Worm (Caenorhabditis elegans) whole organism, L1 larva: Measurements from ENCODE around the gene T23B12.5.
A peak's percentile ranks its signal among the peaks of the same experiment; 100 is the strongest.

Source experiments
- C16A3.4 ChIP-seq: fragments of 150-350 bp; optimal IDR thresholded peaks from 2 replicates; lab custom pipeline; 2014; ENCODE audit warnings: missing biosample characterization, missing genetic modification characterization
- C34B4.2 ChIP-seq: sonication (generic microtip); optimal IDR thresholded peaks from 2 replicates; lab custom pipeline; 2017; ENCODE audit warnings: mild to moderate bottlenecking, missing genetic modification characterization, missing compliant biosample characterization
- Y116A8C.19 ChIP-seq: sonication (generic microtip); optimal IDR thresholded peaks from 2 replicates; lab custom pipeline; 2016; ENCODE audit warnings: missing compliant biosample characterization, missing genetic modification characterization, borderline replicate concordance
- alr-1 ChIP-seq: fragments of 200-800 bp; sonication (Bioruptor generic); optimal IDR thresholded peaks from 2 replicates; lab custom pipeline; 2018; ENCODE audit warnings: borderline replicate concordance, mild to moderate bottlenecking, missing genetic modification characterization, missing compliant biosample characterization
- aly-2 ChIP-seq: fragments of 150-350 bp; optimal IDR thresholded peaks from 2 replicates; lab custom pipeline; 2014; ENCODE audit warnings: missing biosample characterization, missing genetic modification characterization
- blmp-1 ChIP-seq: fragments of 150-350 bp; optimal IDR thresholded peaks from 2 replicates; lab custom pipeline; 2014; ENCODE audit warnings: missing biosample characterization, missing genetic modification characterization
- ceh-88 ChIP-seq: fragments of 200-800 bp; sonication (Bioruptor generic); IDR thresholded peaks from 2 replicates; pipeline ENCODE4 v1.3.6; 2022; ENCODE audit warnings: missing genetic modification characterization, missing compliant biosample characterization
- dsc-1 ChIP-seq: sonication (generic microtip); optimal IDR thresholded peaks from 2 replicates; lab custom pipeline; 2016; ENCODE audit warnings: mild to moderate bottlenecking, missing genetic modification characterization, missing compliant biosample characterization
- efl-3 ChIP-seq: fragments of 200-800 bp; sonication (Bioruptor generic); optimal IDR thresholded peaks from 2 replicates; lab custom pipeline; 2018; ENCODE audit warnings: mild to moderate bottlenecking, missing genetic modification characterization, missing compliant biosample characterization
- egl-13 ChIP-seq: sonication (generic microtip); optimal IDR thresholded peaks from 2 replicates; lab custom pipeline; 2016; ENCODE audit warnings: missing genotype, missing genetic modification reagents, missing genetic modification characterization, missing compliant biosample characterization
- elt-2 ChIP-seq: sonication (generic microtip); optimal IDR thresholded peaks from 2 replicates; lab custom pipeline; 2016; ENCODE audit warnings: missing genetic modification characterization, mild to moderate bottlenecking, inconsistent platforms, missing compliant biosample characterization, missing genetic modification reagents
- elt-3 ChIP-seq, 6 experiments: fragments of 150-350 bp in 1 of 6; sonication (generic microtip); optimal IDR thresholded peaks; 2 replicates each; lab custom pipeline; 2017 to 2018; ENCODE audit warnings: missing biosample characterization in 6 of 6, missing genetic modification characterization in 6 of 6, inconsistent platforms in 1 of 6
- fkh-10 ChIP-seq: sonication (generic microtip); optimal IDR thresholded peaks from 2 replicates; lab custom pipeline; 2017; ENCODE audit warnings: missing biosample characterization, missing genetic modification reagents, missing genetic modification characterization
- fos-1 ChIP-seq: fragments of 150-350 bp; optimal IDR thresholded peaks from 2 replicates; lab custom pipeline; 2014; ENCODE audit warnings: missing biosample characterization, missing genetic modification characterization
- grh-1 ChIP-seq: fragments of 200-800 bp; sonication (Bioruptor generic); IDR thresholded peaks from 2 replicates; pipeline ENCODE4 v1.3.6; 2022; ENCODE audit warnings: missing genetic modification reagents, missing genetic modification characterization, missing compliant biosample characterization
- isw-1 ChIP-seq: fragments of 200-800 bp; sonication (Bioruptor generic); IDR thresholded peaks from 2 replicates; pipeline ENCODE4 v1.3.6; 2022; ENCODE audit warnings: missing genetic modification characterization, missing compliant biosample characterization
- jun-1 ChIP-seq: fragments of 150-350 bp; optimal IDR thresholded peaks from 2 replicates; lab custom pipeline; 2014; ENCODE audit warnings: missing biosample characterization, missing genetic modification reagents, missing genetic modification characterization
- lin-13 ChIP-seq: fragments of 150-350 bp; optimal IDR thresholded peaks from 2 replicates; lab custom pipeline; 2014; ENCODE audit warnings: missing biosample characterization, missing genetic modification reagents, missing genetic modification characterization
- lin-35 ChIP-seq, 2 experiments: fragments of 150-350 bp; optimal IDR thresholded peaks; 2 replicates each; lab custom pipeline; 2014; ENCODE audit warnings: missing biosample characterization in 2 of 2, missing genetic modification characterization in 2 of 2, missing genetic modification reagents in 2 of 2
- lin-39 ChIP-seq: fragments of 150-350 bp; optimal IDR thresholded peaks from 2 replicates; lab custom pipeline; 2014; ENCODE audit warnings: missing biosample characterization, missing genetic modification reagents, missing genetic modification characterization
- lir-3 ChIP-seq: sonication (generic microtip); optimal IDR thresholded peaks from 2 replicates; lab custom pipeline; 2016; ENCODE audit warnings: mild to moderate bottlenecking, missing genetic modification characterization, moderate library complexity, missing compliant biosample characterization; ENCODE audit not compliant: poor library complexity
- lsy-2 ChIP-seq, 2 experiments: fragments of 150-350 bp; optimal IDR thresholded peaks; 2 replicates each; lab custom pipeline; 2014; ENCODE audit warnings: missing biosample characterization in 2 of 2, missing genetic modification characterization in 2 of 2
- mab-9 ChIP-seq: fragments of 200-800 bp; sonication (Bioruptor generic); IDR thresholded peaks from 2 replicates; pipeline ENCODE4 v1.3.6; 2022; ENCODE audit warnings: missing genetic modification reagents, missing genetic modification characterization, missing compliant biosample characterization
- mef-2 ChIP-seq: fragments of 150-350 bp; optimal IDR thresholded peaks from 2 replicates; lab custom pipeline; 2014; ENCODE audit warnings: missing biosample characterization, missing genetic modification characterization
- nhr-12 ChIP-seq: sonication (generic microtip); optimal IDR thresholded peaks from 2 replicates; lab custom pipeline; 2017; ENCODE audit warnings: missing biosample characterization, missing genetic modification characterization
- nhr-237 ChIP-seq: fragments of 150-350 bp; optimal IDR thresholded peaks from 2 replicates; lab custom pipeline; 2014; ENCODE audit warnings: missing biosample characterization, missing genetic modification characterization
- nhr-47 ChIP-seq: sonication (generic microtip); optimal IDR thresholded peaks from 2 replicates; lab custom pipeline; 2016; ENCODE audit warnings: mild to moderate bottlenecking, missing genetic modification characterization, moderate library complexity, missing compliant biosample characterization
- nhr-85 ChIP-seq: sonication (generic microtip); peaks from one replicate; lab custom pipeline; 2016; ENCODE audit warnings: missing genetic modification characterization, inconsistent platforms, missing compliant biosample characterization
- pag-3 ChIP-seq: sonication (generic microtip); optimal IDR thresholded peaks from 2 replicates; lab custom pipeline; 2017; ENCODE audit warnings: missing genetic modification characterization, mild to moderate bottlenecking, missing compliant biosample characterization, antibody characterized with exemption, borderline replicate concordance; ENCODE audit not compliant: insufficient read depth
- rnt-1 ChIP-seq: sonication (generic microtip); optimal IDR thresholded peaks from 2 replicates; lab custom pipeline; 2016; ENCODE audit warnings: mild to moderate bottlenecking, missing genetic modification characterization, moderate library complexity, missing compliant biosample characterization
- sox-4 ChIP-seq: sonication (generic microtip); optimal IDR thresholded peaks from 2 replicates; lab custom pipeline; 2016; ENCODE audit warnings: missing genetic modification characterization, missing compliant biosample characterization
- swsn-7 ChIP-seq: sonication (generic microtip); optimal IDR thresholded peaks from 2 replicates; lab custom pipeline; 2016; ENCODE audit warnings: missing genetic modification characterization, missing compliant biosample characterization
- tbx-2 ChIP-seq: sonication (generic microtip); optimal IDR thresholded peaks from 2 replicates; lab custom pipeline; 2016; ENCODE audit warnings: missing genetic modification characterization, missing compliant biosample characterization
- vab-15 ChIP-seq: sonication (generic microtip); optimal IDR thresholded peaks from 2 replicates; lab custom pipeline; 2017; ENCODE audit warnings: missing genotype, mild to moderate bottlenecking, missing genetic modification characterization, missing compliant biosample characterization
- ztf-4 ChIP-seq: fragments of 150-350 bp; optimal IDR thresholded peaks from 2 replicates; lab custom pipeline; 2014; ENCODE audit warnings: missing biosample characterization, missing genetic modification characterization

Gene T23B12.5

ce11 chrV:8406155-8406554 is 41.7 kb downstream of the T23B12.5 start:
- TF ChIP-seq efl-3 (GFP tag; lab: Kevin White, UChicago), result no peak
- no peak for TF ChIP-seq jun-1
- peak in 2 of 6 experiments; percentile 28 to 30 for TF ChIP-seq elt-3 (tag; optimal IDR thresholded peaks at IDR 0.05; lab: Kevin White, UChicago)
- TF ChIP-seq Y116A8C.19 (tag; lab: Kevin White, UChicago), result no peak
- peak; percentile 67 for TF ChIP-seq nhr-85 (tag; lab: Kevin White, UChicago)
- TF ChIP-seq sox-4, result no peak
- no peak for TF ChIP-seq isw-1 (GFP tag; lab: Robert Waterston, UW)

ce11 chrV:8404339-8404738 is 43.5 kb downstream of the T23B12.5 start:
- TF ChIP-seq mef-2 (tag; lab: Kevin White, UChicago) (no peak), egl-13 (no peak), fos-1 (tag; lab: Kevin White, UChicago) (no peak), alr-1 (tag; lab: Kevin White, UChicago) (no peak), blmp-1 (tag; lab: Kevin White, UChicago) (peak; percentile 59), tbx-2 (tag; lab: Kevin White, UChicago) (no peak), nhr-47 (tag; lab: Kevin White, UChicago) (no peak), C34B4.2 (tag; lab: Kevin White, UChicago) (no peak), nhr-237 (tag; lab: Kevin White, UChicago) (no peak), lin-39 (tag; lab: Kevin White, UChicago) (no peak), elt-3 (tag; optimal IDR thresholded peaks at IDR 0.05; lab: Kevin White, UChicago) (peak in 3 of 6 experiments; percentile 44 to 59 (median 54)), mab-9 (GFP tag; lab: Robert Waterston, UW) (no peak), ztf-4 (no peak)

ce11 chrV:8403916-8404315 is 43.9 kb downstream of the T23B12.5 start:
- TF ChIP-seq nhr-85 (tag; lab: Kevin White, UChicago) (peak; percentile 59), ceh-88 (GFP tag; lab: Robert Waterston, UW) (no peak)
- TF ChIP-seq, all 84 proteins: peak for 1

ce11 chrV:8403152-8403551 is 44.7 kb downstream of the T23B12.5 start:
- TF ChIP-seq nhr-237 (tag; lab: Kevin White, UChicago) (no peak), aly-2 (tag; lab: Kevin White, UChicago) (no peak), ceh-88 (GFP tag; lab: Robert Waterston, UW) (no peak), lin-35 (GFP tag; optimal IDR thresholded peaks at IDR 0.05; lab: Kevin White, UChicago) (no peak), jun-1 (no peak), swsn-7 (tag; lab: Kevin White, UChicago) (no peak), dsc-1 (tag; lab: Kevin White, UChicago) (no peak), grh-1 (no peak), lsy-2 (tag; optimal IDR thresholded peaks at IDR 0.05; lab: Kevin White, UChicago) (no peak), pag-3 (tag; lab: Kevin White, UChicago) (no peak), vab-15 (tag; lab: Kevin White, UChicago) (no peak), nhr-12 (tag; lab: Kevin White, UChicago) (no peak), lir-3 (tag; lab: Kevin White, UChicago) (no peak), rnt-1 (tag; lab: Kevin White, UChicago) (no peak), lin-13 (GFP tag; lab: Kevin White, UChicago) (no peak), fkh-10 (GFP tag; lab: Kevin White, UChicago) (no peak)

- TF ChIP-seq elt-2 (tag; lab: Kevin White, UChicago), result peak; percentile 68
- no peak for TF ChIP-seq C16A3.4
These were observed 45.4 kb downstream of the T23B12.5 start, which contains the start of gene F52E1.9 for ce11 chrV:8402392-8402791. TSS of gene F52E1.9 (minus strand) at chrV:8402669.
